Worm (Caenorhabditis elegans): Measurements from ENCODE around the gene K07H8.12.
A peak's percentile ranks its signal among the peaks of the same experiment; 100 is the strongest.

The K07H8.12 gene

DNA sequence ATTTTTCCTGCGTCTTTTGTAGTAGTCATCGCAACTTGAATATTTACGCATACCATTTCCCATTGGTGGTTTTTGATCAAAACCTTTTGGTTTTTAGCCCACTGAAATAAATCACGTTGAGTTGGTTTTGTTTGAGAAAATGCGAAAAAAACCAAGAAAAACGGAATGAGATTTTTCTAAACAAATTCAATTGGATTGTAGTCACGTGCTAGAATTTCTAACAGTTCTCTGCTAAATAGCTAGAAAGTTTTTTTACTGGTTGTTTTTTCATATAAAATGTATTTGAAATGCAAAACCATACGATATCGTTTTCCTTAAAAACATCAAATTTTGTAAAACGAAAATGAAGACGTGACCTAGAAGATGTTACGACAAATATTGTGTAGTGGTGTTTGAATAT is at the start of gene K07H8.12:
TSS of gene K07H8.12 (minus strand) at position 101 of the 400 bp plus-strand sequence.
- no peak for TF ChIP-seq nhr-11 (tag; optimal IDR thresholded peaks at IDR 0.05)
- TF ChIP-seq nhr-21 (tag; optimal IDR thresholded peaks at IDR 0.05): no peak
- TF ChIP-seq gmeb-1 (tag; optimal IDR thresholded peaks at IDR 0.05): no peak
- TF ChIP-seq elt-1 (tag; optimal IDR thresholded peaks at IDR 0.05): no peak
- no peak for TF ChIP-seq dmd-4 (tag; optimal IDR thresholded peaks at IDR 0.05)
- TF ChIP-seq mab-5 (tag; optimal IDR thresholded peaks at IDR 0.05): no peak
- TF ChIP-seq egl-27 (tag; optimal IDR thresholded peaks at IDR 0.05): no peak

DNA sequence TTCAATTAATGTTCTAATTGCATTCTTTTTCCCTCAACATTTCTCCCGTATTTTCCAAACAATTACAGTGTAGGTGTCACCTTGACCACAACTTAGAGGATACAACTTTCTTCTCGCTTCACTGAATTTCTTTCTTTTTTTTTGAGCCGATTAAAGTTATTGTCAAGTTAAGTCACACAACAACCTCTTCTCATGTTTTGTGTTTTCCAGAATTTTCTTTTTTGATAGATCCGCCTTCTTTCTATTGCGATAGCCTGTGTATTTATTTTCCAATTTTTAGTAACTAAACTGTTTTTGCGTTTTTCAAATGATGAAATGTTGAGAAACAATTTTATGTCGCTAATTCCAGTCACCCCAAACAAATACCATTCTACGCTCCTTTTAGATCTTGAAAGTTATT is 49.2 kb upstream of the K07H8.12 start, which contains the start of gene F35H10.3:
TSS of gene F35H10.3 (plus strand) at position 301 of the 400 bp plus-strand sequence.
- TF ChIP-seq unc-39 (tag; optimal IDR thresholded peaks at IDR 0.05): no peak
- no peak for TF ChIP-seq mdl-1 (tag; optimal IDR thresholded peaks at IDR 0.05)
- no peak for TF ChIP-seq mbf-1 (tag; optimal IDR thresholded peaks at IDR 0.05)
- no peak for TF ChIP-seq nhr-10 (tag; optimal IDR thresholded peaks at IDR 0.05)
- no peak for TF ChIP-seq egl-27 (tag; optimal IDR thresholded peaks at IDR 0.05)
- TF ChIP-seq nhr-129 (tag; optimal IDR thresholded peaks at IDR 0.05): no peak
- no peak for TF ChIP-seq unc-62 (GFP tag; optimal IDR thresholded peaks at IDR 0.05)
- no peak for TF ChIP-seq nhr-6 (tag; optimal IDR thresholded peaks at IDR 0.05)
- TF ChIP-seq gmeb-1 (tag; optimal IDR thresholded peaks at IDR 0.05): no peak
- TF ChIP-seq peb-1 (tag; optimal IDR thresholded peaks at IDR 0.05): no peak
- no peak for TF ChIP-seq nhr-12 (tag; optimal IDR thresholded peaks at IDR 0.05)
- TF ChIP-seq C34F6.9 (tag; optimal IDR thresholded peaks at IDR 0.05): no peak
- no peak for TF ChIP-seq zag-1 (tag; optimal IDR thresholded peaks at IDR 0.05)
- TF ChIP-seq ztf-1 (GFP tag; conservative IDR thresholded peaks at IDR 0.05): no peak
- no peak for TF ChIP-seq mab-5 (tag; optimal IDR thresholded peaks at IDR 0.05)
- TF ChIP-seq nhr-23 (tag; optimal IDR thresholded peaks at IDR 0.05): no peak
- TF ChIP-seq sem-4 (tag; optimal IDR thresholded peaks at IDR 0.05): no peak
- TF ChIP-seq Y55F3AM.14 (GFP tag; optimal IDR thresholded peaks at IDR 0.05): no peak
- TF ChIP-seq aly-2 (tag; optimal IDR thresholded peaks at IDR 0.05): no peak

DNA sequence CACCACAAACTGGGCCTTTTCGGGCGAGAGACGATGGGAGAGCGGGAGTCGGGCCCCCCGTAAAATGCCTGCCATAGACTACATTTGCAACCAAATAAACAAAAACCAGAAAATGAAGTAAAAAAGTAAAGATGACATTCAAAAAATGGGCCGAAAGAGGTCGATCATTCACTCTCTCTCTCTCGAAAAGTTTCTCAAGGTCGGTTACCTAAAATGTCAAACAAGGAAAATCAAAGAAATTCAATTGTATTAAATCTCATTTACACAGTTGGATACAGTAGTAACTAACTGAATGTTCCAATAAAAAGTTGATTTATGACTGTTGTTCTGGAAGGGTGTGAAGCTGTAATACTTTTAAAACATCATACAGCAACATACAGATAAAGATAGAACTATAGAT is 42.3 kb upstream of the K07H8.12 start:
- TF ChIP-seq alr-1 (tag; optimal IDR thresholded peaks at IDR 0.05): no peak
- peak; percentile 9 for TF ChIP-seq nhr-25 (tag; optimal IDR thresholded peaks at IDR 0.05)
- peak; percentile 40 for TF ChIP-seq blmp-1 (tag; optimal IDR thresholded peaks at IDR 0.05; ENCODE audit: insufficient read depth)
- TF ChIP-seq ceh-16 (tag; optimal IDR thresholded peaks at IDR 0.05): no peak

DNA sequence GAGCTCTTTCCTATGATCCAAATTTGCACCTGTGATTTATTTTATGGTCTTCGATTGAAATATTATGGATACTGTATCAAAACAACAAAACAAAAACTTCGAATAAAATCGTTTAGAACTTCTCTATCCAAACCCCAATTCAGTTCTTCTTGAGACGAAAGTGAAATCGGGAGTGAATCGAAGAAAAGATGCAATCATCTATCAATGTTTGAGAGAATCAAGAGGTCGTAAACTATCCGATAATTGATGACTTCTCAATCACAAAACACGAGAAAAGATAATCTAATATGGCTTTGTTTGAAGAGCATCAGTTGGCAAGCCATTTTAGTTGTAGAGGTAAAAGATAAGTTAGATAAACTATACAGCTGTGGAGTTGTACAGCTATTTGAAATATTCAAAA is 41.3 kb upstream of the K07H8.12 start:
- TF ChIP-seq sma-9 (GFP tag; optimal IDR thresholded peaks at IDR 0.05) (peak; percentile 31), sma-9 (tag; optimal IDR thresholded peaks at IDR 0.05) (no peak), blmp-1 (tag; optimal IDR thresholded peaks at IDR 0.05; ENCODE audit: insufficient read depth) (peak; percentile 86), zag-1 (tag; optimal IDR thresholded peaks at IDR 0.05) (no peak), nhr-25 (tag; optimal IDR thresholded peaks at IDR 0.05) (peak; percentile 49), lin-11 (tag; optimal IDR thresholded peaks at IDR 0.05) (no peak)

DNA sequence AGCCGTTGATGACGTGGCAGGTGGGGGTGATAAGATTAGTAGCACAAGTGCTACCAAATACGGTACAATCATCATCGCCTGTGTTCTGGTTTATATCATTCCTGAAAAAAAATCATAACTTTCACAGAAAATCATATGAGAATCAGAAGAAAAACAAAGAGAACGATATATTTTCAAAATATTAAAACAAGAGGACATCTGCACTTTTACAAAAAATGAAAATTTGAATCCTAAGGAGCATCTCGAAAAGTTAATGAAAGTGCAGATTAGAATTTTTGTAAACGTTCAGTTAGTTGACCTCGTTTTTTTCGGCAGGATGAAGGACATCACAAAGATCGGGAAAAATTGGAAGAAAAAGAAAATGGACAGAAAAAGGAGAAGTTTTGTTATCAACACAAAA is 36.3 kb upstream of the K07H8.12 start, which contains the start of gene F35H10.10:
TSS of gene F35H10.10 (minus strand) at position 101 of the 400 bp plus-strand sequence.
- TF ChIP-seq C34F6.9 (tag; optimal IDR thresholded peaks at IDR 0.05) (no peak), lin-11 (tag; optimal IDR thresholded peaks at IDR 0.05) (no peak), ama-1 (optimal IDR thresholded peaks at IDR 0.05) (no peak), aly-2 (tag; optimal IDR thresholded peaks at IDR 0.05) (no peak), lin-13 (GFP tag; optimal IDR thresholded peaks at IDR 0.05) (no peak), blmp-1 (tag; optimal IDR thresholded peaks at IDR 0.05; ENCODE audit: insufficient read depth) (no peak), R02D3.7 (tag; optimal IDR thresholded peaks at IDR 0.05) (no peak), skn-1 (tag; optimal IDR thresholded peaks at IDR 0.05) (no peak), ztf-11 (tag; optimal IDR thresholded peaks at IDR 0.05) (no peak), ceh-16 (tag; optimal IDR thresholded peaks at IDR 0.05) (no peak), fos-1 (tag; optimal IDR thresholded peaks at IDR 0.05) (no peak), F13H6.1 (tag; optimal IDR thresholded peaks at IDR 0.05) (no peak), crh-2 (tag; optimal IDR thresholded peaks at IDR 0.05) (no peak)
